Fruit fly (Drosophila melanogaster): ENCODE data around the gene YL-1.

- no peak for TF ChIP-seq kay (GFP tag; ENCODE audit: borderline replicate concordance)
- TF ChIP-seq Mnt (GFP tag; optimal IDR thresholded peaks at IDR 0.05) = no peak
- no peak for TF ChIP-seq ovo (GFP tag; optimal IDR thresholded peaks at IDR 0.05)
- no peak for TF ChIP-seq CG11617 (GFP tag; optimal IDR thresholded peaks at IDR 0.05)
- TF ChIP-seq tj (GFP tag; optimal IDR thresholded peaks at IDR 0.05) = no peak
- no peak for TF ChIP-seq CG5204 (GFP tag; optimal IDR thresholded peaks at IDR 0.05)
- TF ChIP-seq bab1 (GFP tag; optimal IDR thresholded peaks at IDR 0.05) = no peak
- no peak for TF ChIP-seq cic (GFP tag; optimal IDR thresholded peaks at IDR 0.05)
- peak; percentile 13 for TF ChIP-seq toe (GFP tag; optimal IDR thresholded peaks at IDR 0.05)
- no peak for TF ChIP-seq cnc (optimal IDR thresholded peaks at IDR 0.05)
- TF ChIP-seq CG7101 (tag; optimal IDR thresholded peaks at IDR 0.05) = no peak
- TF ChIP-seq Hr96 (GFP tag; optimal IDR thresholded peaks at IDR 0.05) = no peak
- TF ChIP-seq CG12768 (GFP tag; optimal IDR thresholded peaks at IDR 0.05) = no peak
These were observed 5.8 kb upstream of the YL-1 start for dm6 chr2L:10964493-10964892.
